Worm (Caenorhabditis elegans) whole organism, mixed stage, embryonic: Measurements from ENCODE around the gene comt-3.
"Not testable (repeated sequence)": the region's sequence is repeated elsewhere in the genome, so short reads cannot be mapped to it uniquely, and the experiment has no call there.

ENCODE experiments used
- elt-3 ChIP-seq: fragments of 150-350 bp; optimal IDR thresholded peaks from 2 replicates; lab custom pipeline; 2014; ENCODE audit warnings: missing biosample characterization, missing genetic modification characterization
- sem-2 ChIP-seq: fragments of 200-800 bp; sonication (Bioruptor generic); optimal IDR thresholded peaks from 2 replicates; lab custom pipeline; 2018; ENCODE audit warnings: mild to moderate bottlenecking, missing genetic modification characterization, missing compliant biosample characterization

DNA sequence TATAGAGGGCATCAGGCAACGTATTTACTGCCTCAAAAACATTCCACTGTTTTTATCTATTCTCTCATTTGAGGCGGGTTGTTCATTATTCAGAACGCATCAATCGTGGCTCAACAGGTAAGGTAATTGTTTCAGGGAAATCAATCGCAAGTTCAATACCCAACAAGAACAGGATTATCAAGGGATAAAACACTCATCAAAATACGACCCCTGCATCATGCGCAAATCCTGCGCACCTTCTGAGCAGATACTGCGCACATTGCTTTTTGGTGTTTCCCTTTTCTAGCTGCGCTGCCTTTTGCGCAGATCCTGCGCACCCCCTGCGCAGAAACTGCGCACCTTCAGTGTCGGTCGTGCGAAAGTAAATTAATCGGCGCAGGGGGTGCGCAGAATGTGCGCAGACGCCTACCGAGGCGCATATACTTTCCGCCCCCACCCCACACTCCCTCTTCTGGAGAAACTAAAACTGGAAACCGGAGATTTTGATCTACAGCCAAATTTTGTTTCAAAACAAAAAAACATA lies 28.5 kb downstream of the comt-3 start, which contains the start of gene F36F12.3:
- not testable (repeated sequence) for TF ChIP-seq sem-2 (GFP tag; lab: Kevin White, UChicago); elt-3
